Worm (Caenorhabditis elegans) whole organism, young adult: ENCODE data around the gene polh-1.

Experiments used
- B0035.1 ChIP-seq: sonication (generic microtip); optimal IDR thresholded peaks from 2 replicates; lab custom pipeline; 2016; ENCODE audit warnings: missing genetic modification characterization, mild to moderate bottlenecking, missing compliant biosample characterization, missing genotype, missing genetic modification reagents
- F37B4.10 ChIP-seq: fragments of 200-800 bp; sonication (Bioruptor generic); IDR thresholded peaks from 2 replicates; pipeline ENCODE4 v1.3.6; 2022; ENCODE audit warnings: missing genetic modification characterization, missing compliant biosample characterization
- F49E8.2 ChIP-seq: sonication (generic microtip); optimal IDR thresholded peaks from 3 replicates; lab custom pipeline; 2017; ENCODE audit warnings: missing genetic modification characterization, mild to moderate bottlenecking, missing compliant biosample characterization, antibody characterized with exemption, moderate library complexity; ENCODE audit not compliant: insufficient read depth
- F52B5.7 ChIP-seq: sonication (generic microtip); optimal IDR thresholded peaks from 2 replicates; lab custom pipeline; 2016; ENCODE audit warnings: mild to moderate bottlenecking, missing genetic modification characterization, missing compliant biosample characterization
- K12H6.12 ChIP-seq: fragments of 200-800 bp; sonication (Bioruptor generic); optimal IDR thresholded peaks from 2 replicates; lab custom pipeline; 2018; ENCODE audit warnings: mild to moderate bottlenecking, missing genetic modification characterization, missing compliant biosample characterization
- Y67H2A.10 ChIP-seq: fragments of 200-800 bp; sonication (Bioruptor generic); conservative IDR thresholded peaks from 2 replicates; pipeline ENCODE4 v1.3.6; 2022; ENCODE audit warnings: missing genetic modification reagents, missing genetic modification characterization, missing compliant biosample characterization
- aptf-2 ChIP-seq: fragments of 200-800 bp; sonication (Bioruptor generic); conservative IDR thresholded peaks from 2 replicates; pipeline ENCODE4 v1.3.6; 2022; ENCODE audit warnings: missing genetic modification reagents, missing genetic modification characterization, missing compliant biosample characterization
- attf-3 ChIP-seq: fragments of 200-800 bp; sonication (Bioruptor generic); conservative IDR thresholded peaks from 2 replicates; pipeline ENCODE4 v1.3.6; 2022; ENCODE audit warnings: missing genetic modification reagents, missing genetic modification characterization, missing compliant biosample characterization
- attf-6 ChIP-seq: fragments of 200-800 bp; sonication (Bioruptor generic); IDR thresholded peaks from 2 replicates; pipeline ENCODE4 v1.3.6; 2022; ENCODE audit warnings: missing genetic modification reagents, missing genetic modification characterization, missing compliant biosample characterization
- bed-1 ChIP-seq: fragments of 200-800 bp; sonication (Bioruptor generic); IDR thresholded peaks from 2 replicates; pipeline ENCODE4 v1.3.6; 2022; ENCODE audit warnings: missing genetic modification reagents, missing genetic modification characterization, missing compliant biosample characterization
- bed-2 ChIP-seq: fragments of 200-800 bp; sonication (Bioruptor generic); IDR thresholded peaks from 2 replicates; pipeline ENCODE4 v1.3.6; 2022; ENCODE audit warnings: missing genetic modification reagents, missing genetic modification characterization, missing compliant biosample characterization
- cebp-2 ChIP-seq: fragments of 200-800 bp; sonication (Bioruptor generic); IDR thresholded peaks from 2 replicates; pipeline ENCODE4 v1.3.6; 2022; ENCODE audit warnings: missing genetic modification characterization, missing compliant biosample characterization
- ceh-79 ChIP-seq: sonication (generic microtip); optimal IDR thresholded peaks from 2 replicates; lab custom pipeline; 2017; ENCODE audit warnings: mild to moderate bottlenecking, missing genetic modification characterization, missing compliant biosample characterization
- chd-7 ChIP-seq: sonication (generic microtip); optimal IDR thresholded peaks from 2 replicates; lab custom pipeline; 2016; ENCODE audit warnings: mild to moderate bottlenecking, missing genetic modification characterization, moderate library complexity, missing compliant biosample characterization
- egrh-3 ChIP-seq: fragments of 200-800 bp; sonication (Bioruptor generic); IDR thresholded peaks from 2 replicates; pipeline ENCODE4 v1.3.6; 2022; ENCODE audit warnings: missing genetic modification reagents, missing genetic modification characterization, missing compliant biosample characterization
- fkh-3 ChIP-seq: sonication (generic microtip); optimal IDR thresholded peaks from 2 replicates; lab custom pipeline; 2016; ENCODE audit warnings: mild to moderate bottlenecking, missing genetic modification characterization, missing compliant biosample characterization
- gei-17 ChIP-seq: fragments of 200-800 bp; sonication (Bioruptor generic); optimal IDR thresholded peaks from 2 replicates; lab custom pipeline; 2018; ENCODE audit warnings: mild to moderate bottlenecking, missing genetic modification characterization, missing compliant biosample characterization
- him-1 ChIP-seq: sonication (generic microtip); optimal IDR thresholded peaks from 2 replicates; lab custom pipeline; 2016; ENCODE audit warnings: missing genotype, missing genetic modification reagents, missing genetic modification characterization, missing compliant biosample characterization
- hlh-12 ChIP-seq: sonication (generic microtip); optimal IDR thresholded peaks from 2 replicates; lab custom pipeline; 2016; ENCODE audit warnings: missing genetic modification characterization, missing compliant biosample characterization
- hmg-20 ChIP-seq: fragments of 200-800 bp; sonication (Bioruptor generic); IDR thresholded peaks from 2 replicates; pipeline ENCODE4 v1.3.6; 2022; ENCODE audit warnings: missing genetic modification reagents, missing genetic modification characterization, missing compliant biosample characterization
- lag-1 ChIP-seq: fragments of 200-800 bp; sonication (Bioruptor generic); IDR thresholded peaks from 2 replicates; pipeline ENCODE4 v1.3.6; 2022; ENCODE audit warnings: missing genetic modification reagents, missing genetic modification characterization, missing compliant biosample characterization
- lin-26 ChIP-seq: fragments of 200-800 bp; sonication (Bioruptor generic); IDR thresholded peaks from 2 replicates; pipeline ENCODE4 v1.3.6; 2022; ENCODE audit warnings: missing genetic modification reagents, missing genetic modification characterization, missing compliant biosample characterization
- lir-1 ChIP-seq: fragments of 200-800 bp; sonication (Bioruptor generic); conservative IDR thresholded peaks from 2 replicates; pipeline ENCODE4 v1.3.6; 2022; ENCODE audit warnings: missing genetic modification reagents, missing genetic modification characterization, missing compliant biosample characterization
- lsl-1 ChIP-seq: fragments of 200-800 bp; sonication (Bioruptor generic); optimal IDR thresholded peaks from 2 replicates; lab custom pipeline; 2018; ENCODE audit warnings: mild to moderate bottlenecking, missing genetic modification characterization, moderate library complexity, missing compliant biosample characterization
- madf-3 ChIP-seq: fragments of 200-800 bp; sonication (Bioruptor generic); IDR thresholded peaks from 2 replicates; pipeline ENCODE4 v1.3.6; 2022; ENCODE audit warnings: missing genetic modification reagents, missing genetic modification characterization, missing compliant biosample characterization
- madf-6 ChIP-seq: fragments of 200-800 bp; sonication (Bioruptor generic); IDR thresholded peaks from 2 replicates; pipeline ENCODE4 v1.3.6; 2022; ENCODE audit warnings: missing genetic modification reagents, missing genetic modification characterization, missing compliant biosample characterization
- mcd-1 ChIP-seq: fragments of 200-800 bp; sonication (Bioruptor generic); IDR thresholded peaks from 2 replicates; pipeline ENCODE4 v1.3.6; 2022; ENCODE audit warnings: missing genetic modification reagents, missing genetic modification characterization, missing compliant biosample characterization
- nfya-1 ChIP-seq: sonication (generic microtip); optimal IDR thresholded peaks from 2 replicates; lab custom pipeline; 2017; ENCODE audit warnings: antibody characterized with exemption, missing compliant biosample characterization, missing genetic modification characterization, borderline replicate concordance; ENCODE audit not compliant: insufficient read depth
- nfya-2 ChIP-seq: fragments of 200-800 bp; sonication (Bioruptor generic); IDR thresholded peaks from 2 replicates; pipeline ENCODE4 v1.3.6; 2022; ENCODE audit warnings: missing genetic modification reagents, missing genetic modification characterization, missing compliant biosample characterization
- nfyb-1 ChIP-seq: fragments of 200-800 bp; sonication (Bioruptor generic); IDR thresholded peaks from 2 replicates; pipeline ENCODE4 v1.3.6; 2022; ENCODE audit warnings: missing genetic modification reagents, missing genetic modification characterization, missing compliant biosample characterization
- nhr-27 ChIP-seq: fragments of 200-800 bp; sonication (Bioruptor generic); optimal IDR thresholded peaks from 2 replicates; lab custom pipeline; 2018; ENCODE audit warnings: mild to moderate bottlenecking, missing genetic modification characterization, moderate library complexity, missing compliant biosample characterization
- tbp1 ChIP-seq: fragments of 200-800 bp; sonication (Bioruptor generic); optimal IDR thresholded peaks from 2 replicates; lab custom pipeline; 2018; ENCODE audit warnings: mild to moderate bottlenecking, missing genetic modification characterization, missing compliant biosample characterization
- tlf-1 ChIP-seq: fragments of 200-800 bp; sonication (Bioruptor generic); optimal IDR thresholded peaks from 2 replicates; lab custom pipeline; 2018; ENCODE audit warnings: mild to moderate bottlenecking, missing genetic modification characterization, missing compliant biosample characterization
- zfh-2 ChIP-seq: fragments of 200-800 bp; sonication (Bioruptor generic); conservative IDR thresholded peaks from 2 replicates; pipeline ENCODE4 v1.3.6; 2022; ENCODE audit warnings: missing genetic modification reagents, missing genetic modification characterization, missing compliant biosample characterization

The polh-1 gene

DNA sequence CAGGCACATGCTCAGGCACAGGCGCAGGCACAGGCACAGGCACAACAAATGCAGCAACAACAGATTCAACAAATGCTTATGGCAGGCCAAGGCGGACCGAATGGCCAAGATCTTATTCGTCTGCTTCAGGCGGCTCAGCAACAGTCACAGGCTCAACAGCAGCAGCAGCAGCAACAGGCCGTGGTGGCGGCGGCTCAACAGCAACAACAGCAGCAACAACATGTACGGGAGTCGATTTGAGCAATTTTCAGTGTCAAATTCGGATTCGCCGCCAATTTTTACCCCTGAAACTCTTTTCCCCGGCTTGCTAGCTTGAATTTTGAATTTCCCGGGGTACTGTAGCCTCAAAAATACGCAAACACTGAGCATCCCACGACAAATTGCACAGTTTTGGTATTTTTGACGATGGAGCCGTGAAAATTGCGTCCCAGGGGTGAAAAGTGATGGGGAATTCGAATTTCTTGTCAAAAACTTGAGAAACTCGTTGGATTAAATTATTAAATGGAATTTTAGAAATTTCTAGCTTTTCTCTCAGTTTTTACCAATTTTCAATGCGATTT is 12.1 kb downstream of the polh-1 start:
- TF ChIP-seq madf-6 (no peak), hmg-20 (GFP tag; lab: Robert Waterston, UW) (no peak), B0035.1 (tag; lab: Kevin White, UChicago) (no peak), tlf-1 (GFP tag; lab: Kevin White, UChicago) (no peak), nhr-27 (tag; lab: Kevin White, UChicago) (no peak), cebp-2 (GFP tag; lab: Robert Waterston, UW) (no peak), lsl-1 (GFP tag; lab: Kevin White, UChicago) (peak; percentile 15), him-1 (tag; lab: Kevin White, UChicago) (no peak), gei-17 (GFP tag; lab: Kevin White, UChicago) (no peak), hlh-12 (tag; lab: Kevin White, UChicago) (no peak), fkh-3 (tag; lab: Kevin White, UChicago) (peak; percentile 42), aptf-2 (GFP tag; lab: Robert Waterston, UW) (no peak), egrh-3 (GFP tag; lab: Robert Waterston, UW) (peak; percentile 22; the same call in 1 of the 2 replicates), F49E8.2 (tag; lab: Kevin White, UChicago) (no peak), lin-26 (GFP tag; lab: Robert Waterston, UW) (no peak), Y67H2A.10 (no peak), zfh-2 (GFP tag; lab: Robert Waterston, UW) (peak; percentile 69), mcd-1 (GFP tag; lab: Robert Waterston, UW) (no peak)

DNA sequence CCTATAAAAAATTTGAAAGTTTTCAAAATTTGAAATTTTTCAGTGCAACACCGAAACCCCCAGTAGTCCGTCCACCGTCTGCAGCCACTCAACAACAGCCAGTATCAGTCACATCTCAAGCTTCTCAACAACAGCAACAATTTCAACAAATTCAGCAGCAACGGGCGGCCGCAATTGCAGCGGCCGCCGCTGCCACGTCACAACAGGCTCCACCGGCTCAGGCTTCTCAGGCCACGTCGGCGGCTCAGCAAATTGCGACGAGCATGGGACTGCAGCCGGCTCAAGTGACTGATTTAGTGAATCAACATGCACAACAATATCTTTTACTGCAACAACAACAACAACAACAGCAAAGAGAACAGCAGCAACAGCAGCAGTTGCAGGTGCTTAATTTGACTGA is 15.9 kb downstream of the polh-1 start:
- TF ChIP-seq F37B4.10 (GFP tag; lab: Robert Waterston, UW) (no peak), madf-6 (no peak), zfh-2 (GFP tag; lab: Robert Waterston, UW) (peak; percentile 74), bed-2 (GFP tag; lab: Robert Waterston, UW) (no peak), chd-7 (tag; lab: Kevin White, UChicago) (no peak), fkh-3 (tag; lab: Kevin White, UChicago) (no peak), attf-6 (GFP tag; lab: Robert Waterston, UW) (no peak), K12H6.12 (tag; lab: Kevin White, UChicago) (no peak), tbp1 (GFP tag; lab: Kevin White, UChicago) (no peak), attf-3 (GFP tag; lab: Robert Waterston, UW) (no peak), madf-3 (GFP tag; lab: Robert Waterston, UW) (no peak), ceh-79 (tag; lab: Kevin White, UChicago) (no peak), tlf-1 (GFP tag; lab: Kevin White, UChicago) (no peak), F52B5.7 (no peak), nfya-2 (GFP tag; lab: Robert Waterston, UW) (no peak), lir-1 (GFP tag; lab: Robert Waterston, UW) (no peak), egrh-3 (GFP tag; lab: Robert Waterston, UW) (peak; percentile 50; the same call in 1 of the 2 replicates)

DNA sequence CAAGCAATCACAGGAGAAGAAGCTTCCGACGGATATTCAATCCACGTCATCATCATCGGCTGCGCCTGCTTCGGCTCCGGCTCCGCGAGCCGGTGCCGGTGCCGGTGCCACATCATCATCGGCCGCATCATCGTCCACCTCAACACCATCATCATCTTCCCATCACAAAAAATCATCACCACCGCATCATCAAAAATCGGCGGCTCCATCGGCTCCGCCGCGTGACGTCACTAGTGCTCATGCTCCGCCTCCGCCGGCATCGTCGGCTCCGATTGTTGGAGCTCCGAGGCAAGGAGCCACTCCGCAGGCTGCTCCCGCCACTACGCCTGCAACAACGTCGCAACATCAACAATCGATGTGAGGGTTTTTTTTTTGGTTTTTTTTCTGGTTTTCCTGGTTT is 18.1 kb downstream of the polh-1 start:
- TF ChIP-seq bed-1 (GFP tag; lab: Robert Waterston, UW) (no peak), zfh-2 (GFP tag; lab: Robert Waterston, UW) (peak; percentile 73), egrh-3 (GFP tag; lab: Robert Waterston, UW) (peak; percentile 72; the same call in 1 of the 2 replicates), lag-1 (no peak), nfya-1 (tag; lab: Kevin White, UChicago) (no peak), nfyb-1 (GFP tag; lab: Robert Waterston, UW) (peak; percentile 15; the same call in 1 of the 2 replicates)
- TF ChIP-seq, all 124 proteins: peak for 3
